Fruit fly (Drosophila melanogaster) whole organism, embryonic: ENCODE measurements around the gene CG12539.

Experiments used
- Adf1 ChIP-seq: fragments of 200-800 bp; sonication (Bioruptor generic); IDR thresholded peaks from 2 replicates; pipeline ENCODE4 v1.3.6; 2022; ENCODE audit warnings: missing biosample characterization, missing genetic modification characterization
- CG11085 ChIP-seq: fragments of 200-800 bp; sonication (Bioruptor generic); IDR thresholded peaks from 2 replicates; pipeline ENCODE4 v1.3.6; 2022; ENCODE audit warnings: missing biosample characterization, missing genetic modification characterization
- CG11093 ChIP-seq: fragments of 200-800 bp; sonication (Bioruptor generic); IDR thresholded peaks from 3 replicates; pipeline ENCODE4 v1.3.6; 2022; ENCODE audit warnings: missing biosample characterization, missing genetic modification characterization
- CG12104 ChIP-seq: fragments of 200-800 bp; sonication (Bioruptor generic); optimal IDR thresholded peaks from 3 replicates; lab custom pipeline; 2016; ENCODE audit warnings: missing biosample characterization, missing genetic modification characterization
- CG12219 ChIP-seq: fragments of 200-800 bp; sonication (Bioruptor generic); optimal IDR thresholded peaks from 3 replicates; lab custom pipeline; 2018; ENCODE audit warnings: missing biosample characterization, mild to moderate bottlenecking, missing genetic modification characterization
- CG13287 ChIP-seq: fragments of 200-800 bp; sonication (Bioruptor generic); IDR thresholded peaks from 2 replicates; pipeline ENCODE4 v1.3.6; 2022; ENCODE audit warnings: missing biosample characterization, missing genetic modification characterization; ENCODE audit not compliant: partially characterized antibody
- CG13624 ChIP-seq: fragments of 200-800 bp; sonication (Bioruptor generic); optimal IDR thresholded peaks from 2 replicates; lab custom pipeline; 2016; ENCODE audit warnings: missing biosample characterization, missing genetic modification characterization
- CG15011 ChIP-seq: fragments of 200-800 bp; sonication (Bioruptor generic); optimal IDR thresholded peaks from 3 replicates; lab custom pipeline; 2018; ENCODE audit warnings: missing biosample characterization, mild to moderate bottlenecking, missing genetic modification characterization
- CG1603 ChIP-seq: fragments of 200-800 bp; sonication (Bioruptor generic); optimal IDR thresholded peaks from 2 replicates; lab custom pipeline; 2019; ENCODE audit warnings: missing biosample characterization, mild to moderate bottlenecking, missing genetic modification characterization, moderate library complexity
- CG16813 ChIP-seq: fragments of 200-800 bp; sonication (Bioruptor generic); IDR thresholded peaks from 3 replicates; pipeline ENCODE4 v1.3.6; 2022; ENCODE audit warnings: missing biosample characterization, missing genetic modification characterization; ENCODE audit not compliant: partially characterized antibody
- CG2889 ChIP-seq: fragments of 200-800 bp; sonication (Bioruptor generic); IDR thresholded peaks from 3 replicates; pipeline ENCODE4 v1.3.6; 2022; ENCODE audit warnings: missing biosample characterization, missing genetic modification characterization
- CG31441 ChIP-seq: fragments of 200-800 bp; sonication (Bioruptor generic); IDR thresholded peaks from 2 replicates; pipeline ENCODE4 v1.3.6; 2022; ENCODE audit warnings: missing biosample characterization, missing genetic modification characterization
- CG3847 ChIP-seq: fragments of 200-800 bp; sonication (Bioruptor generic); IDR thresholded peaks from 2 replicates; pipeline ENCODE4 v1.3.6; 2022; ENCODE audit warnings: missing biosample characterization, missing genetic modification characterization
- CG42726 ChIP-seq: fragments of 200-800 bp; sonication (Bioruptor generic); IDR thresholded peaks from 2 replicates; pipeline ENCODE4 v1.3.6; 2022; ENCODE audit warnings: missing biosample characterization, missing genetic modification characterization; ENCODE audit not compliant: partially characterized antibody
- CG4424 ChIP-seq: fragments of 200-800 bp; sonication (Bioruptor generic); optimal IDR thresholded peaks from 3 replicates; lab custom pipeline; 2016; ENCODE audit warnings: missing biosample characterization, missing genetic modification characterization
- CG7271 ChIP-seq: fragments of 200-800 bp; sonication (Bioruptor generic); optimal IDR thresholded peaks from 2 replicates; lab custom pipeline; 2018; ENCODE audit warnings: missing biosample characterization, mild to moderate bottlenecking, missing genetic modification characterization, moderate library complexity
- CG7987 ChIP-seq: fragments of 200-800 bp; sonication (Bioruptor generic); optimal IDR thresholded peaks from 2 replicates; lab custom pipeline; 2018; ENCODE audit warnings: missing biosample characterization, mild to moderate bottlenecking, missing genetic modification characterization, moderate library complexity
- CG8089 ChIP-seq: fragments of 200-800 bp; sonication (Bioruptor generic); optimal IDR thresholded peaks from 3 replicates; lab custom pipeline; 2016; ENCODE audit warnings: missing biosample characterization, missing genetic modification characterization
- CG8290 ChIP-seq, 3 experiments: fragments of 200-800 bp; sonication (Bioruptor generic); optimal IDR thresholded peaks; 2 replicates each; lab custom pipeline; 2016 to 2019; ENCODE audit warnings: missing biosample characterization in 3 of 3, missing genetic modification characterization in 3 of 3, mild to moderate bottlenecking in 2 of 3, moderate library complexity in 1 of 3
- CTCF ChIP-seq: fragments of 200-800 bp; sonication (Bioruptor generic); optimal IDR thresholded peaks from 2 replicates; lab custom pipeline; 2017; ENCODE audit warnings: missing biosample characterization, mild to moderate bottlenecking, missing genetic modification characterization, moderate library complexity
- D19A ChIP-seq: fragments of 200-800 bp; optimal IDR thresholded peaks from 3 replicates; lab custom pipeline; 2019; ENCODE audit warnings: missing biosample characterization, mild to moderate bottlenecking, missing genetic modification characterization, moderate library complexity
- Dll ChIP-seq: fragments of 200-800 bp; sonication (Bioruptor generic); IDR thresholded peaks from 4 replicates; pipeline ENCODE4 v1.3.6; 2022; ENCODE audit warnings: missing biosample characterization, missing genetic modification characterization; ENCODE audit not compliant: partially characterized antibody
- HLH4C ChIP-seq: fragments of 200-800 bp; sonication (Bioruptor generic); IDR thresholded peaks from 3 replicates; pipeline ENCODE4 v1.3.6; 2022; ENCODE audit warnings: missing biosample characterization, missing genetic modification characterization; ENCODE audit not compliant: partially characterized antibody
- HmgZ ChIP-seq: fragments of 200-800 bp; sonication (Bioruptor generic); optimal IDR thresholded peaks from 2 replicates; lab custom pipeline; 2018; ENCODE audit warnings: missing biosample characterization, mild to moderate bottlenecking, missing genetic modification characterization
- Hmr ChIP-seq: fragments of 200-800 bp; sonication (Bioruptor generic); optimal IDR thresholded peaks from 3 replicates; lab custom pipeline; 2017; ENCODE audit warnings: mild to moderate bottlenecking, missing biosample characterization, missing genetic modification reagents, missing genetic modification characterization
- Hmx ChIP-seq: fragments of 200-800 bp; sonication (Bioruptor generic); optimal IDR thresholded peaks from 2 replicates; lab custom pipeline; 2016; ENCODE audit warnings: missing biosample characterization, missing genetic modification characterization
- Lpt ChIP-seq: fragments of >200 bp; optimal IDR thresholded peaks from 2 replicates; lab custom pipeline; 2018; ENCODE audit warnings: missing biosample characterization, missing genetic modification characterization
- Mrtf ChIP-seq: fragments of 200-800 bp; sonication (Bioruptor generic); IDR thresholded peaks from 3 replicates; pipeline ENCODE4 v1.3.6; 2022; ENCODE audit warnings: missing biosample characterization, missing genetic modification characterization
- NFAT ChIP-seq: fragments of 200-800 bp; sonication (Bioruptor generic); IDR thresholded peaks from 2 replicates; pipeline ENCODE4 v1.3.6; 2022; ENCODE audit warnings: missing biosample characterization, missing genetic modification characterization
- Pdp1 ChIP-seq, 2 experiments: fragments of 200-800 bp; sonication (Bioruptor generic); optimal IDR thresholded peaks; 3 replicates each; lab custom pipeline; 2016; ENCODE audit warnings: missing biosample characterization in 2 of 2, missing genetic modification characterization in 2 of 2, mild to moderate bottlenecking in 1 of 2, moderate library complexity in 1 of 2
- Rfx ChIP-seq: fragments of 200-800 bp; sonication (Bioruptor generic); IDR thresholded peaks from 2 replicates; pipeline ENCODE4 v1.3.6; 2022; ENCODE audit warnings: missing biosample characterization, missing genetic modification characterization
- abd-A ChIP-seq: fragments of 200-800 bp; sonication (Bioruptor generic); optimal IDR thresholded peaks from 3 replicates; lab custom pipeline; 2019; ENCODE audit warnings: missing biosample characterization, mild to moderate bottlenecking, missing genetic modification characterization, moderate library complexity
- ase ChIP-seq: fragments of 200-800 bp; sonication (Bioruptor generic); IDR thresholded peaks from 3 replicates; pipeline ENCODE4 v1.3.6; 2022; ENCODE audit warnings: missing biosample characterization, missing genetic modification characterization
- bigmax ChIP-seq: fragments of 200-800 bp; sonication (Bioruptor generic); optimal IDR thresholded peaks from 2 replicates; lab custom pipeline; 2018; ENCODE audit warnings: missing biosample characterization, mild to moderate bottlenecking, missing genetic modification characterization
- bsh ChIP-seq, 2 experiments: fragments of 200-800 bp; sonication (Bioruptor generic); optimal IDR thresholded peaks; 2 replicates each; lab custom pipeline; 2017 to 2018; ENCODE audit warnings: mild to moderate bottlenecking in 2 of 2, missing biosample characterization in 2 of 2, missing genetic modification characterization in 2 of 2, moderate library complexity in 1 of 2
- cas ChIP-seq: fragments of 200-800 bp; sonication (Bioruptor generic); IDR thresholded peaks from 2 replicates; pipeline ENCODE4 v1.3.6; 2022; ENCODE audit warnings: missing biosample characterization, missing genetic modification characterization
- caup ChIP-seq: fragments of 200-800 bp; sonication (Bioruptor generic); optimal IDR thresholded peaks from 3 replicates; lab custom pipeline; 2017; ENCODE audit warnings: missing biosample characterization, mild to moderate bottlenecking, missing genetic modification characterization, moderate library complexity; ENCODE audit not compliant: severe bottlenecking
- crp ChIP-seq, 2 experiments: fragments of 200-800 bp; sonication (Bioruptor generic); optimal IDR thresholded peaks; 2 replicates in 1 of 2; 3 replicates in 1 of 2; lab custom pipeline; 2017; ENCODE audit warnings: missing biosample characterization in 2 of 2, missing genetic modification characterization in 2 of 2, mild to moderate bottlenecking in 1 of 2, moderate library complexity in 1 of 2
- emc ChIP-seq: fragments of 200-800 bp; sonication (Bioruptor generic); optimal IDR thresholded peaks from 2 replicates; lab custom pipeline; 2016; ENCODE audit warnings: missing biosample characterization, missing genetic modification characterization
- gsb-n ChIP-seq: fragments of 200-800 bp; sonication (Bioruptor generic); optimal IDR thresholded peaks from 3 replicates; lab custom pipeline; 2018; ENCODE audit warnings: missing biosample characterization, mild to moderate bottlenecking, missing genetic modification characterization
- hb ChIP-seq: fragments of 200-800 bp; sonication (Bioruptor generic); IDR thresholded peaks from 3 replicates; pipeline ENCODE4 v1.3.6; 2022; ENCODE audit warnings: missing biosample characterization, missing genetic modification characterization; ENCODE audit not compliant: partially characterized antibody
- knrl ChIP-seq: fragments of 200-800 bp; sonication (Bioruptor generic); IDR thresholded peaks from 3 replicates; pipeline ENCODE4 v1.3.6; 2022; ENCODE audit warnings: missing biosample characterization, missing genetic modification characterization; ENCODE audit not compliant: partially characterized antibody
- lab ChIP-seq: fragments of 200-800 bp; sonication (Bioruptor generic); optimal IDR thresholded peaks from 3 replicates; lab custom pipeline; 2017; ENCODE audit warnings: missing biosample characterization, missing genetic modification characterization, mild to moderate bottlenecking, moderate library complexity, missing genetic modification reagents
- nerfin-2 ChIP-seq: fragments of 200-800 bp; sonication (Bioruptor generic); IDR thresholded peaks from 2 replicates; pipeline ENCODE4 v1.3.6; 2022; ENCODE audit warnings: missing biosample characterization, missing genetic modification characterization; ENCODE audit not compliant: partially characterized antibody
- nom ChIP-seq: fragments of 200-800 bp; sonication (Bioruptor generic); optimal IDR thresholded peaks from 2 replicates; lab custom pipeline; 2017; ENCODE audit warnings: missing biosample characterization, missing genetic modification characterization, mild to moderate bottlenecking, moderate library complexity, missing genetic modification reagents
- seq ChIP-seq: fragments of 200-800 bp; sonication (Bioruptor generic); IDR thresholded peaks from 2 replicates; pipeline ENCODE4 v1.3.6; 2022; ENCODE audit warnings: missing biosample characterization, missing genetic modification characterization
- sqz ChIP-seq: fragments of 200-800 bp; sonication (Bioruptor generic); optimal IDR thresholded peaks from 3 replicates; lab custom pipeline; 2018; ENCODE audit warnings: missing biosample characterization, mild to moderate bottlenecking, missing genetic modification characterization
- zen ChIP-seq: fragments of 200-800 bp; sonication (Bioruptor generic); optimal IDR thresholded peaks from 3 replicates; lab custom pipeline; 2018; ENCODE audit warnings: missing biosample characterization, mild to moderate bottlenecking, missing genetic modification characterization, moderate library complexity

CG12539 gene

dm6 chrX:14825922-14826617 is 18.5 kb downstream of the CG12539 start, which contains the start of gene rut (continued):
- TF ChIP-seq CG8089 (GFP tag; lab: Kevin White, UChicago) (no peak), CG31441 (no peak), crp (GFP tag; optimal IDR thresholded peaks at IDR 0.05; lab: Kevin White, UChicago) (peak in 1 of 2 experiments; percentile 87), CG15011 (GFP tag; lab: Kevin White, UChicago) (no peak), Hmx (GFP tag; lab: Kevin White, UChicago) (no peak), CG12104 (GFP tag; lab: Kevin White, UChicago) (no peak), ase (GFP tag; lab: Robert Waterston, UW) (no peak), hb (GFP tag; lab: Robert Waterston, UW) (peak; percentile 95), zen (tag; lab: Kevin White, UChicago) (no peak), Dll (peak; percentile 90), emc (GFP tag; lab: Kevin White, UChicago) (no peak), CG13624 (GFP tag; lab: Kevin White, UChicago) (peak; percentile 60), Mrtf (GFP tag; lab: Robert Waterston, UW) (no peak), D19A (no peak), CG2889 (GFP tag; lab: Robert Waterston, UW) (no peak), CG8290 (GFP tag; optimal IDR thresholded peaks at IDR 0.05; lab: Kevin White, UChicago) (peak; percentile 4), CG8290 (tag; optimal IDR thresholded peaks at IDR 0.05; lab: Kevin White, UChicago) (peak in 1 of 2 experiments; percentile 85), CG4424 (GFP tag; lab: Kevin White, UChicago) (no peak), Rfx (peak; percentile 69), CG16813 (GFP tag; lab: Robert Waterston, UW) (peak; percentile 87), Adf1 (GFP tag; lab: Robert Waterston, UW) (peak; percentile 52), CG1603 (tag; lab: Kevin White, UChicago) (peak; percentile 36), CG12219 (GFP tag; lab: Kevin White, UChicago) (no peak), CG13287 (GFP tag; lab: Robert Waterston, UW) (peak; percentile 93), HLH4C (GFP tag; lab: Robert Waterston, UW) (peak; percentile 93), nerfin-2 (peak; percentile 84), Pdp1 (GFP tag; optimal IDR thresholded peaks at IDR 0.05; lab: Kevin White, UChicago) (peak in 1 of 2 experiments; percentile 25), cas (GFP tag; lab: Robert Waterston, UW) (no peak), CG42726 (peak; percentile 96), knrl (GFP tag; lab: Robert Waterston, UW) (peak; percentile 97), seq (GFP tag; lab: Robert Waterston, UW) (0 out of 2 replicates have a peak, but pooled peaks have one; percentile 6), gsb-n (no peak), lab (GFP tag; lab: Kevin White, UChicago) (peak; percentile 39), sqz (GFP tag; lab: Kevin White, UChicago) (no peak), Hmr (GFP tag; lab: Kevin White, UChicago) (peak; percentile 30), HmgZ (tag; lab: Kevin White, UChicago) (peak; percentile 15), CG3847 (GFP tag; lab: Robert Waterston, UW) (peak; percentile 27; the same call in 1 of the 2 replicates), CG11085 (GFP tag; lab: Robert Waterston, UW) (peak; percentile 39; the same call in 1 of the 2 replicates), CG11093 (GFP tag; lab: Robert Waterston, UW) (no peak), NFAT (GFP tag; lab: Robert Waterston, UW) (peak; percentile 39; the same call in 1 of the 2 replicates), caup (GFP tag; lab: Kevin White, UChicago) (peak; percentile 5), abd-A (tag; lab: Kevin White, UChicago) (no peak), bigmax (GFP tag; lab: Kevin White, UChicago) (no peak), nom (GFP tag; lab: Kevin White, UChicago) (peak; percentile 11), CG7271 (tag; lab: Kevin White, UChicago) (no peak), bsh (GFP tag; optimal IDR thresholded peaks at IDR 0.05; lab: Kevin White, UChicago) (peak in 1 of 2 experiments; percentile 27), CG7987 (GFP tag; lab: Kevin White, UChicago) (peak; percentile 3), Lpt (GFP tag; lab: Kevin White, UChicago) (no peak), CTCF (GFP tag; lab: Kevin White, UChicago) (peak; percentile 17)
